Fruit fly (Drosophila melanogaster) whole organism, embryonic: ENCODE data around the gene MtnB.
A peak's percentile ranks its signal among the peaks of the same experiment; 100 is the strongest.

Experiments used
- CG1024 ChIP-seq: fragments of 200-800 bp; sonication (Bioruptor generic); IDR thresholded peaks from 2 replicates; pipeline ENCODE4 v1.3.6; 2022; ENCODE audit warnings: missing biosample characterization, missing genetic modification characterization
- CG10267 ChIP-seq: fragments of 200-800 bp; sonication (Bioruptor generic); optimal IDR thresholded peaks from 2 replicates; lab custom pipeline; 2018; ENCODE audit warnings: missing biosample characterization, mild to moderate bottlenecking, missing genetic modification characterization, moderate library complexity
- CG10274 ChIP-seq: fragments of 200-800 bp; sonication (Bioruptor generic); optimal IDR thresholded peaks from 3 replicates; lab custom pipeline; 2017; ENCODE audit warnings: missing biosample characterization, mild to moderate bottlenecking, missing genetic modification characterization
- CG10543 ChIP-seq: fragments of 200-800 bp; sonication (Bioruptor generic); optimal IDR thresholded peaks from 3 replicates; lab custom pipeline; 2017; ENCODE audit warnings: missing biosample characterization, mild to moderate bottlenecking, missing genetic modification characterization, moderate library complexity
- CG10979 ChIP-seq: fragments of 200-800 bp; sonication (Bioruptor generic); optimal IDR thresholded peaks from 2 replicates; lab custom pipeline; 2018; ENCODE audit warnings: missing biosample characterization, mild to moderate bottlenecking, missing genetic modification characterization, moderate library complexity
- CG11695 ChIP-seq: fragments of 200-800 bp; sonication (Bioruptor generic); IDR thresholded peaks from 3 replicates; pipeline ENCODE4 v1.3.6; 2022; ENCODE audit warnings: missing biosample characterization, missing genetic modification characterization
- CG15601 ChIP-seq: fragments of 200-800 bp; sonication (Bioruptor generic); optimal IDR thresholded peaks from 3 replicates; lab custom pipeline; 2019; ENCODE audit warnings: missing biosample characterization, mild to moderate bottlenecking, missing genetic modification characterization, moderate library complexity
- CG1647 ChIP-seq: fragments of 200-800 bp; sonication (Bioruptor generic); optimal IDR thresholded peaks from 3 replicates; lab custom pipeline; 2016; ENCODE audit warnings: missing biosample characterization, missing genetic modification characterization
- CG17829 ChIP-seq: fragments of 200-800 bp; optimal IDR thresholded peaks from 2 replicates; lab custom pipeline; 2019; ENCODE audit warnings: missing biosample characterization, mild to moderate bottlenecking, missing genetic modification characterization, moderate library complexity
- CG2199 ChIP-seq: fragments of 200-800 bp; sonication (Bioruptor generic); IDR thresholded peaks from 3 replicates; pipeline ENCODE4 v1.3.6; 2022; ENCODE audit warnings: missing biosample characterization, missing genetic modification characterization
- CG2875 ChIP-seq: fragments of 200-800 bp; sonication (Bioruptor generic); optimal IDR thresholded peaks from 2 replicates; lab custom pipeline; 2017; ENCODE audit warnings: missing biosample characterization, mild to moderate bottlenecking, missing genetic modification characterization, missing genetic modification reagents
- CG34376 ChIP-seq: fragments of 200-800 bp; sonication (Bioruptor generic); optimal IDR thresholded peaks from 2 replicates; lab custom pipeline; 2018; ENCODE audit warnings: missing biosample characterization, mild to moderate bottlenecking, missing genetic modification characterization
- CG7357 ChIP-seq: fragments of 200-800 bp; sonication (Bioruptor generic); IDR thresholded peaks from 3 replicates; pipeline ENCODE4 v1.3.6; 2022; ENCODE audit warnings: missing biosample characterization, missing genetic modification characterization
- CG7963 ChIP-seq: fragments of 200-800 bp; sonication (Bioruptor generic); IDR thresholded peaks from 3 replicates; pipeline ENCODE4 v1.3.6; 2022; ENCODE audit warnings: missing biosample characterization, missing genetic modification characterization; ENCODE audit not compliant: partially characterized antibody
- CG8290 ChIP-seq, 3 experiments: fragments of 200-800 bp; sonication (Bioruptor generic); optimal IDR thresholded peaks; 2 replicates each; lab custom pipeline; 2016 to 2019; ENCODE audit warnings: missing biosample characterization in 3 of 3, missing genetic modification characterization in 3 of 3, mild to moderate bottlenecking in 2 of 3, moderate library complexity in 1 of 3
- CG9727 ChIP-seq: fragments of 200-800 bp; sonication (Bioruptor generic); optimal IDR thresholded peaks from 3 replicates; lab custom pipeline; 2017; ENCODE audit warnings: missing biosample characterization, mild to moderate bottlenecking, missing genetic modification characterization
- Dip3 ChIP-seq: fragments of 200-800 bp; sonication (Bioruptor generic); optimal IDR thresholded peaks from 3 replicates; lab custom pipeline; 2016; ENCODE audit warnings: missing biosample characterization, missing genetic modification characterization
- Doc2 ChIP-seq: fragments of 200-800 bp; sonication (Bioruptor generic); IDR thresholded peaks from 2 replicates; pipeline ENCODE4 v1.3.6; 2022; ENCODE audit warnings: missing biosample characterization, missing genetic modification characterization
- H2.0 ChIP-seq: fragments of 200-800 bp; sonication (Bioruptor generic); IDR thresholded peaks from 2 replicates; pipeline ENCODE4 v1.3.6; 2022; ENCODE audit warnings: missing biosample characterization, missing genetic modification characterization
- Hr78 ChIP-seq, 2 experiments: fragments of 200-800 bp in 1 of 2; fragments of >200 bp in 1 of 2; sonication (Bioruptor generic) in 1 of 2; optimal IDR thresholded peaks; 2 replicates each; lab custom pipeline; 2017 to 2019; ENCODE audit warnings: missing biosample characterization in 2 of 2, missing genetic modification characterization in 2 of 2, mild to moderate bottlenecking in 1 of 2, moderate library complexity in 1 of 2
- Lhr ChIP-seq: fragments of 200-800 bp; sonication (Bioruptor generic); optimal IDR thresholded peaks from 3 replicates; lab custom pipeline; 2017; ENCODE audit warnings: mild to moderate bottlenecking, missing biosample characterization, missing genetic modification reagents, missing genetic modification characterization
- MBD-R2 ChIP-seq: fragments of 200-800 bp; sonication (Bioruptor generic); IDR thresholded peaks from 2 replicates; pipeline ENCODE4 v1.3.6; 2022; ENCODE audit warnings: missing biosample characterization, missing genetic modification characterization
- Max ChIP-seq: fragments of 200-800 bp; sonication (Bioruptor generic); optimal IDR thresholded peaks from 2 replicates; lab custom pipeline; 2016; ENCODE audit warnings: missing biosample characterization, mild to moderate bottlenecking, missing genetic modification characterization
- Med ChIP-seq: fragments of 200-800 bp; sonication (Bioruptor generic); peaks from one replicate; lab custom pipeline; 2016; ENCODE audit warnings: missing biosample characterization, missing genetic modification characterization, mild to moderate bottlenecking, inconsistent platforms, moderate library complexity
- NC2β ChIP-seq: fragments of 200-800 bp; sonication (Bioruptor generic); optimal IDR thresholded peaks from 2 replicates; lab custom pipeline; 2016; ENCODE audit warnings: missing biosample characterization, missing genetic modification characterization
- Nf-YB ChIP-seq: fragments of 200-800 bp; sonication (Bioruptor generic); optimal IDR thresholded peaks from 3 replicates; lab custom pipeline; 2019; ENCODE audit warnings: missing biosample characterization, mild to moderate bottlenecking, missing genetic modification characterization, moderate library complexity
- ac ChIP-seq: fragments of 200-800 bp; sonication (Bioruptor generic); optimal IDR thresholded peaks from 3 replicates; lab custom pipeline; 2017; ENCODE audit warnings: missing biosample characterization, mild to moderate bottlenecking, missing genetic modification characterization
- cg ChIP-seq: fragments of 200-800 bp; sonication (Bioruptor generic); optimal IDR thresholded peaks from 3 replicates; lab custom pipeline; 2019; ENCODE audit warnings: missing biosample characterization, mild to moderate bottlenecking, missing genetic modification characterization, moderate library complexity
- dimm ChIP-seq: fragments of 200-800 bp; sonication (Bioruptor generic); IDR thresholded peaks from 2 replicates; pipeline ENCODE4 v1.3.6; 2022; ENCODE audit warnings: missing biosample characterization, missing genetic modification characterization
- exex ChIP-seq: fragments of 200-800 bp; sonication (Bioruptor generic); optimal IDR thresholded peaks from 4 replicates; lab custom pipeline; 2018; ENCODE audit warnings: missing biosample characterization, mild to moderate bottlenecking, missing genetic modification characterization, moderate library complexity
- gem ChIP-seq: fragments of 200-800 bp; sonication (Bioruptor generic); optimal IDR thresholded peaks from 2 replicates; lab custom pipeline; 2019; ENCODE audit warnings: missing biosample characterization, mild to moderate bottlenecking, missing genetic modification characterization, moderate library complexity
- grn ChIP-seq: fragments of 200-800 bp; sonication (Bioruptor generic); optimal IDR thresholded peaks from 3 replicates; lab custom pipeline; 2017; ENCODE audit warnings: missing biosample characterization, missing genetic modification characterization
- kni ChIP-seq: fragments of 200-800 bp; sonication (Bioruptor generic); optimal IDR thresholded peaks from 3 replicates; lab custom pipeline; 2017; ENCODE audit warnings: mild to moderate bottlenecking, missing biosample characterization, missing genetic modification reagents, missing genetic modification characterization
- lola ChIP-seq, 3 experiments: fragments of >200 bp in 2 of 3; fragments of 200-800 bp in 1 of 3; sonication (Bioruptor generic) in 1 of 3; optimal IDR thresholded peaks; 2 replicates each; lab custom pipeline; 2017 to 2019; ENCODE audit warnings: missing biosample characterization in 3 of 3, missing genetic modification characterization in 3 of 3, mild to moderate bottlenecking in 1 of 3, moderate library complexity in 1 of 3
- lov ChIP-seq, 2 experiments: fragments of 200-800 bp in 1 of 2; fragments of >200 bp in 1 of 2; sonication (Bioruptor generic) in 1 of 2; IDR thresholded peaks in 1 of 2; optimal IDR thresholded peaks in 1 of 2; 2 replicates in 1 of 2; 3 replicates in 1 of 2; pipeline versions ENCODE4 v1.3.6 to Lab custom; 2017 to 2022; ENCODE audit warnings: missing biosample characterization in 1 of 2, missing genetic modification characterization in 1 of 2
- mld ChIP-seq: fragments of 200-800 bp; sonication (Bioruptor generic); IDR thresholded peaks from 3 replicates; pipeline ENCODE4 v1.3.6; 2022; ENCODE audit warnings: missing biosample characterization, missing genetic modification characterization; ENCODE audit not compliant: partially characterized antibody
- odd ChIP-seq: fragments of 200-800 bp; sonication (Bioruptor generic); optimal IDR thresholded peaks from 2 replicates; lab custom pipeline; 2017; ENCODE audit warnings: missing biosample characterization, mild to moderate bottlenecking, missing genetic modification characterization
- org-1 ChIP-seq: fragments of 200-800 bp; sonication (Bioruptor generic); optimal IDR thresholded peaks from 2 replicates; lab custom pipeline; 2017; ENCODE audit warnings: missing biosample characterization, missing genetic modification characterization
- ro ChIP-seq: fragments of 200-800 bp; sonication (Bioruptor generic); IDR thresholded peaks from 2 replicates; pipeline ENCODE4 v1.3.6; 2022; ENCODE audit warnings: missing biosample characterization, missing genetic modification characterization
- run ChIP-seq: fragments of 200-800 bp; sonication (Bioruptor generic); optimal IDR thresholded peaks from 3 replicates; lab custom pipeline; 2018; ENCODE audit warnings: missing biosample characterization, mild to moderate bottlenecking, missing genetic modification characterization
- sr ChIP-seq: fragments of 200-800 bp; sonication (Bioruptor generic); IDR thresholded peaks from 3 replicates; pipeline ENCODE4 v1.3.6; 2022; ENCODE audit warnings: missing biosample characterization, missing genetic modification characterization
- stwl ChIP-seq: fragments of 200-800 bp; sonication (Bioruptor generic); optimal IDR thresholded peaks from 3 replicates; lab custom pipeline; 2018; ENCODE audit warnings: missing biosample characterization, mild to moderate bottlenecking, missing genetic modification characterization, moderate library complexity
- tio ChIP-seq: fragments of 200-800 bp; sonication (Bioruptor generic); optimal IDR thresholded peaks from 2 replicates; lab custom pipeline; 2017; ENCODE audit warnings: missing biosample characterization, missing genetic modification characterization, inconsistent platforms
- tup ChIP-seq: fragments of 200-800 bp; sonication (Bioruptor generic); optimal IDR thresholded peaks from 2 replicates; lab custom pipeline; 2016; ENCODE audit warnings: missing biosample characterization, mild to moderate bottlenecking, missing genetic modification characterization, moderate library complexity
- wek ChIP-seq: fragments of 200-800 bp; sonication (Bioruptor generic); optimal IDR thresholded peaks from 3 replicates; lab custom pipeline; 2018; ENCODE audit warnings: missing biosample characterization, mild to moderate bottlenecking, missing genetic modification characterization, moderate library complexity

MtnB gene

DNA sequence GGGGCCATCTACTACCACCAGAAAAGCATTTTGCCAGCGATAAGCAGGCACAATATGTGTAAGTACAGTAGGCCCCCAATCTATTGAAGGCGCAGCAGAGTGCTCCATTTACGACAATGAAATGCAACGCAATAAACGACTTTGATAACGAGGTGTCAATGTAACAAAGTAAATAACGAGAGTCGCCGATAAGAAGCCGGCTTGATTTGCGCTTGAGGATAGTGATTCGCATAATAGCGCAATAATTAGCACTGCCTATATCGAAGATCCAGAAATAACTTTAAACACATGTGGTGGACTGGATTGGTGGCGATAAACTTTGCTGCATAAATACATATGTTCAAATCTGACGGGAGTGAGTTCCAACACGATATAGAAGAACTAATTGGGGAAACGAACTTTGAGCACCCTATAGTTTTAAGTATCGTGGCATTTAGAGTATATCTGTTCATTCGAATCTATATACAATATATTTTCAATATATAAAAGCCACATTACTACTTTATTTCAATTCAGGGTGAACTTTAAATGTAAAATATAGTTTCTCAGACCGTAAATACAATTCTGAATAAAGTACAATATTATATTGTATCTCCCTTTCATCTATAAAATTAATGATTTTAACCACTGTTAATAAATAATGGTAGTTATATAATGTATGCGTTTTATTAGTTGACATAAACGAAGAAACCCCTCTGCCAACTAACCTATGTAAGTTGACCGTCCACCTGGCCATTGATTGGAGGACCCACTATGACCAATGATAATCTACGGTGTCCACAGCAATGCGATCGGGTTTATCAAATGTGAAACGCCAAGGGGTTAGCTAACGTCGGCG is 45.7 kb upstream of the MtnB start (continued):
- TF ChIP-seq CG1647 (GFP tag; lab: Kevin White, UChicago): no peak
- TF ChIP-seq CG1024: no peak
- TF ChIP-seq sr (GFP tag; lab: Robert Waterston, UW): no peak
- 0 out of 3 replicates have a peak, but pooled peaks have one; percentile 7 for TF ChIP-seq CG11695 (GFP tag; lab: Robert Waterston, UW)
- TF ChIP-seq odd (GFP tag; lab: Kevin White, UChicago): no peak
- no peak for TF ChIP-seq tup (GFP tag; lab: Kevin White, UChicago)
- TF ChIP-seq CG8290 (GFP tag; optimal IDR thresholded peaks at IDR 0.05; lab: Kevin White, UChicago): no peak
- TF ChIP-seq CG8290 (tag; optimal IDR thresholded peaks at IDR 0.05; lab: Kevin White, UChicago): peak in 1 of 2 experiments; percentile 56
- no peak for TF ChIP-seq CG17829 (tag; lab: Kevin White, UChicago)
- TF ChIP-seq MBD-R2 (GFP tag; lab: Robert Waterston, UW): no peak
- no peak for TF ChIP-seq dimm (GFP tag; lab: Robert Waterston, UW)
- no peak for TF ChIP-seq CG34376 (GFP tag; lab: Kevin White, UChicago)
- no peak for TF ChIP-seq Dip3 (GFP tag; lab: Kevin White, UChicago)
- TF ChIP-seq Med (GFP tag; lab: Kevin White, UChicago): peak; percentile 79
- peak in 1 of 3 experiments; percentile 32 for TF ChIP-seq lola (GFP tag; optimal IDR thresholded peaks at IDR 0.05; lab: Kevin White, UChicago)
- peak; percentile 35 for TF ChIP-seq CG10543 (GFP tag; lab: Kevin White, UChicago)
- TF ChIP-seq CG10274 (GFP tag; lab: Kevin White, UChicago): no peak
- TF ChIP-seq Max (GFP tag; lab: Kevin White, UChicago): no peak
- TF ChIP-seq mld: no peak

dm6 chr3R:20548255-20548654 is 44.7 kb upstream of the MtnB start:
- TF ChIP-seq CG2875 (GFP tag; lab: Kevin White, UChicago) (peak; percentile 13), Doc2 (GFP tag; lab: Robert Waterston, UW) (no peak), exex (tag; lab: Kevin White, UChicago) (peak; percentile 37), kni (GFP tag; lab: Kevin White, UChicago) (peak; percentile 27), H2.0 (GFP tag; lab: Robert Waterston, UW) (no peak), CG15601 (tag; lab: Kevin White, UChicago) (peak; percentile 6), lola (GFP tag; optimal IDR thresholded peaks at IDR 0.05; lab: Kevin White, UChicago) (peak in 1 of 3 experiments; percentile 35), CG9727 (peak; percentile 52), gem (peak; percentile 37), ro (GFP tag; lab: Robert Waterston, UW) (no peak), CG10267 (tag; lab: Kevin White, UChicago) (no peak), CG7963 (no peak), CG10979 (tag; lab: Kevin White, UChicago) (peak; percentile 12), wek (GFP tag; lab: Kevin White, UChicago) (peak; percentile 1), Lhr (peak; percentile 16), MBD-R2 (GFP tag; lab: Robert Waterston, UW) (no peak), grn (GFP tag; lab: Kevin White, UChicago) (peak; percentile 28), Nf-YB (GFP tag; lab: Kevin White, UChicago) (no peak), org-1 (peak; percentile 10), cg (GFP tag; lab: Kevin White, UChicago) (peak; percentile 20), CG34376 (GFP tag; lab: Kevin White, UChicago) (peak; percentile 22), tio (GFP tag; lab: Kevin White, UChicago) (no peak), NC2β (peak; percentile 37), Hr78 (GFP tag; optimal IDR thresholded peaks at IDR 0.05; lab: Kevin White, UChicago) (peak in 1 of 2 experiments; percentile 77), CG7357 (no peak), run (tag; lab: Kevin White, UChicago) (no peak), Max (GFP tag; lab: Kevin White, UChicago) (peak; percentile 8), ac (peak; percentile 26), CG2199 (no peak), stwl (peak; percentile 19), lov (optimal IDR thresholded peaks at IDR 0.05; lab: Kevin White, UChicago) (no peak), lov (GFP tag; IDR thresholded peaks at IDR 0.05; lab: Robert Waterston, UW) (0 out of 3 replicates have a peak, but pooled peaks have one; percentile 30)
